Worm (Caenorhabditis elegans) whole organism, dauer: ENCODE results near the gene pdi-6.

Experiments
- unc-62 ChIP-seq: sonication (generic microtip); optimal IDR thresholded peaks from 2 replicates; lab custom pipeline; 2017; ENCODE audit warnings: missing biosample characterization, missing genetic modification reagents, missing genetic modification characterization

Gene pdi-6

DNA sequence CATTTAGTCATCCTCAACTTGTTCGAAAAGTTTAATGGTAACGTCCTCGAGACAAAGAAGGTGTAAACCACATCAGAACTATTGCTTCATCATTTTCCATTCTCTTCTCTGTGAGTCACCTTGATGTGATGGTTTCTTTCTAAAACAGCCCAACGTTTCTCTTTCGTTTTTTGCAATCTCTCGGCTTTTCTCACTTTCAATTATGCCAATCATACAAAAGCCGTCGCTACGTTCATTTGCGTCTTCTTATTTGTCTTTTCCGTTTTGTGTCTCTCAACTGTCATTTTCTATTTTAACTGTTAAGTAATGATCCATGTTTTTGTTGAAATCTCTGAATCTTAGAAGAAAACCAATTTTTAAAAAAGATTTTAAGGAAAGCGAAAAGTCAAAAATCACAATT is 11.0 kb downstream of the pdi-6 start, which contains the start of gene B0403.5:
Gene B0403.5, plus strand, starts transcription at position 368 of the 400 bp plus-strand sequence.
- TF ChIP-seq unc-62 (GFP tag; lab: Kevin White, UChicago), result no peak

DNA sequence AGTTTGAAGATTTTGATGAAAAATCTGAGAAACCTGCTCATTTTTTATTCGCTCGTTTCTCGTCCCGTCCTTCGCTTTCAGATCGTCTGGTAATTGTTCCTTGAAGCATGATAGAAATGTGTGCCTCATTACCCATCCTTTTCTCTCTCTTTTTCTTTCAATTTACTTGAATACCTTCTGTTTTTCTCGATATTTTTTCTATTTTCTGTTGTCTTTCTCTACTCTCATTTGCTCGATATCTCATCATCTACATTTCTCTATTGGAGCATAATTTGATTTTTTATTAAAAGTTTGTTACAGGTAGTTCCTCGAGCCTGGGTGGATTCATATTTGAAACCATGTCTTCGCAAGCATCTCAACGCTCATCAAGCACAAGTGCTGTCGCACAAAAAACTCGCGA is 18.1 kb downstream of the pdi-6 start, which contains the start of gene ubc-17:
Gene ubc-17, plus strand, starts transcription at position 301 of the 400 bp plus-strand sequence.
- TF ChIP-seq unc-62 (GFP tag; lab: Kevin White, UChicago), result no peak

ce11 chrX:7040760-7041159 is 27.6 kb downstream of the pdi-6 start:
- no peak for TF ChIP-seq unc-62 (GFP tag; lab: Kevin White, UChicago)

DNA sequence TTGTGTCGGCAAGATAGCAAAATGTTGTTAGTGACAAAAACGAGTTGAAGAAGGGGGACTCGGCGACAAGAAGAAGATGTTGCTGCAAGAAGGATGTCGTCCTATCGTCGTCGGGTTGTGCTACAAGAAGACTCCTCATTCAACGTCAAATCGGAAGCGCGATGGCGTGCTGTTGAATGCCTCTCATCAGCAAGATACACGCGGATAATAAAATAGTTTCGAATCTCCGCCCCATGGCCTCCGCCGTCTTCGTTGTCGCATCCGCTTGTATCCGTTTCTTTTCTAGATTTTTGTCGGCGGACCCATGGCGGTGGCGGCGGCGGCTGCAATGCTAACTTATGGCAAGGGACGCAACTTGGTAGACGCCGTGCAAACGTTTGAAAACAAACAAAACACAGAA is 30.4 kb downstream of the pdi-6 start:
- no peak for TF ChIP-seq unc-62 (GFP tag; lab: Kevin White, UChicago)

DNA sequence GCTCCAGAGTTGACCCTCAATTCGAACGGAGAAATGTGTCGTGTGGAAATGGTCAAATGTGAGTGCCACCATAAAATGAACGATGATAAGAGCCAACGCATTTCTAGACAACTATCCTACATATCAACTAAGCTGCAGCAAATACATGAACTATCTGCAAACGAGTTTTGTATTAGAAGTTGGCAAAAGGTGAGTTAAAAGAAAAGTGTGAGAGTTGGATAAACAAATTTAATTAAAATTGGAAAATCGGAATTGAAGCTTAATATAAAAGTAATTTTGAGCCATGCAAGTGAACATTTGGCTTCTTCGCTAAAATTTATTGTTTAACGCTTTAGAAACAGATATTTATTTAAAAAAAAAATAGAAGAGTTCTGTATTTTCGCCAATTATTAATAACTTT is 32.4 kb downstream of the pdi-6 start, which contains the start of gene cest-19:
Gene cest-19, minus strand, starts transcription at position 101 of the 400 bp plus-strand sequence.
- TF ChIP-seq unc-62 (GFP tag; lab: Kevin White, UChicago), result no peak

ce11 chrX:7033716-7034270 is 34.6 kb downstream of the pdi-6 start:
- no peak for TF ChIP-seq unc-62 (GFP tag; lab: Kevin White, UChicago)

DNA sequence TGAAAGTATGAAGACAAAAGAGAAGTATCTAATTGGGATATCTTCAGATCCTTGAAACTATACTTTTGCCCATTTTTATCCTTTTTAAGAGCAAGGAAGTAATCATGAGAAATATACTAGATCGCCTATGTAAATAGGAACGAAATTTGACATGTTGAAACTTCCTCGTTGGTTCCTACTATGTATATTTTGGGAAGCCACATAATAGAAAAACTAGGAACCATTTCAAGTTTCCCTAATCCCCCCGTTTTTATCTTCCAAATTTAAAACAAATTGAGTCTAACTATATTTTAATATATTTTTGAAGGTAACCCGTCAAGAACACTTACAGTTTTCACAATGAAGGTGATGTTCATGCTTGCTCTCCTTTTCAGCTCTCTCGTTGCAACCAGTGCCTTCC is 39.5 kb downstream of the pdi-6 start, which contains the start of gene flp-26:
Gene flp-26, plus strand, starts transcription at position 301 of the 400 bp plus-strand sequence.
- no peak for TF ChIP-seq unc-62 (GFP tag; lab: Kevin White, UChicago)

DNA sequence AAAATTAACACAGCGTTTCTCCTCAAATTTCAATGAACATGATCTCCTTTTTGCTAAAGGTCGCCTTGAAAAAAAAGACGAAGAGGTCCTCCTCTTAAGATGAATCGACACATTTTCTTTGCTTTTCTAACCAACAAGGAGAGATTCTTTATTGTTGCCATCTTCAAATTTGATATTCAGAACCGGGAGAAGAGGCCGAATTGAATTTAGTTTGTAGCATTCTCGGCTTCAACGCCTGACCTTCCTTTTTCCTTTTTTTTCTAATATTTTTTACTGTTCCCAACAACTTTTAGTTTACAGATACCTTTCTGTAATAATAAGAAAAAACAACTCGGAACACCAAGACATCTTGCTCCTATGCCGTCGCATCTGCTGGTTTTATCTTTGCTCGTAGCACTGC is 48.6 kb downstream of the pdi-6 start, which contains the start of gene cah-5:
Gene cah-5, plus strand, starts transcription at position 301 of the 400 bp plus-strand sequence.
- TF ChIP-seq unc-62 (GFP tag; lab: Kevin White, UChicago), result no peak
